Worm (Caenorhabditis elegans): ENCODE results near the gene D1046.16.

Gene D1046.16

DNA sequence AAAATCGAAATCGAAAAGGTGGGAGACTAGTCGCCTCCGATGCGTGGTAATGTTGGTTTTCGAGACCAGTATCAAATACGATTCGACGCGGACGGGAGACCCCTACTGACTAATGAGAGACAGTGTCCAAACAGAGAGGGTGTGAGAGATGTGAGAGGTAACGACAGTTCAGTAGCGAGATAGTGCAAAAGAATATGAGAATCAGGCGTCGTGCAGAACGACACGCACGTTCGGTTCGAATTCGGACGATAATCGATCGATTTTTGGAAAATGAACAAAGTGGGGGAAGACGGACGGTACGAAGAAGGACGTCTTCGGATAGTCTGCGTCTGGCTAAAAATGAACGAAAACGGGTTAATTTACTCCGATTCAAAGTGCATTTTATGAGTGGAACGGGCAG lies at the start of gene D1046.16:
Gene D1046.16, plus strand, starts transcription at position 195 of the 400 bp plus-strand sequence.
- TF ChIP-seq R02D3.7 (tag; optimal IDR thresholded peaks at IDR 0.05) = no peak
- TF ChIP-seq elt-2 (tag; optimal IDR thresholded peaks at IDR 0.05) = peak; percentile 35
- peak; percentile 19 for TF ChIP-seq nhr-43 (tag; optimal IDR thresholded peaks at IDR 0.05; ENCODE audit: poor library complexity, severe bottlenecking)
- TF ChIP-seq ama-1 (optimal IDR thresholded peaks at IDR 0.05) = no peak
- no peak for TF ChIP-seq ztf-4 (tag; optimal IDR thresholded peaks at IDR 0.05)
- no peak for TF ChIP-seq ceh-82 (tag; optimal IDR thresholded peaks at IDR 0.05)
- no peak for TF ChIP-seq nhr-76 (tag; optimal IDR thresholded peaks at IDR 0.05)
- TF ChIP-seq pha-4 (tag; optimal IDR thresholded peaks at IDR 0.05) = peak; percentile 42
- peak; percentile 53 for TF ChIP-seq nhr-23 (tag; optimal IDR thresholded peaks at IDR 0.05)
- no peak for TF ChIP-seq mdl-1 (tag; optimal IDR thresholded peaks at IDR 0.05)
- TF ChIP-seq nhr-12 (tag; optimal IDR thresholded peaks at IDR 0.05) = no peak
- TF ChIP-seq lin-39 (tag; optimal IDR thresholded peaks at IDR 0.05) = no peak
- no peak for TF ChIP-seq lsy-12 (tag; optimal IDR thresholded peaks at IDR 0.05)
- no peak for TF ChIP-seq elt-3 (tag; optimal IDR thresholded peaks at IDR 0.05)
- TF ChIP-seq ZK546.5 (tag; optimal IDR thresholded peaks at IDR 0.05) = no peak
- TF ChIP-seq nhr-28 (tag; optimal IDR thresholded peaks at IDR 0.05) = no peak
- no peak for TF ChIP-seq pqm-1 (tag; optimal IDR thresholded peaks at IDR 0.05)
- TF ChIP-seq nhr-77 (tag; optimal IDR thresholded peaks at IDR 0.05) = no peak
- no peak for TF ChIP-seq egl-5 (tag; optimal IDR thresholded peaks at IDR 0.05)
- TF ChIP-seq nhr-67 (tag; optimal IDR thresholded peaks at IDR 0.05) = no peak
- TF ChIP-seq fkh-10 (GFP tag; optimal IDR thresholded peaks at IDR 0.05) = no peak
- TF ChIP-seq nfya-1 (tag; optimal IDR thresholded peaks at IDR 0.05; ENCODE audit: insufficient read depth) = peak; percentile 20
- TF ChIP-seq snpc-4 (tag; optimal IDR thresholded peaks at IDR 0.05) = peak; percentile 20
- no peak for TF ChIP-seq fos-1 (tag; optimal IDR thresholded peaks at IDR 0.05)
- no peak for TF ChIP-seq unc-62 (GFP tag; optimal IDR thresholded peaks at IDR 0.05)
- peak; percentile 90 for TF ChIP-seq nhr-25 (tag; optimal IDR thresholded peaks at IDR 0.05)
- peak; percentile 68 for TF ChIP-seq ceh-28 (tag; optimal IDR thresholded peaks at IDR 0.05)
- TF ChIP-seq jun-1 (tag; optimal IDR thresholded peaks at IDR 0.05) = no peak
- no peak for TF ChIP-seq egl-27 (tag; optimal IDR thresholded peaks at IDR 0.05)
- peak; percentile 49 for TF ChIP-seq lin-15B (tag; optimal IDR thresholded peaks at IDR 0.05)
- TF ChIP-seq hmg-11 (tag; optimal IDR thresholded peaks at IDR 0.05) = peak; percentile 37
- TF ChIP-seq aly-2 (tag; optimal IDR thresholded peaks at IDR 0.05) = no peak
- no peak for TF ChIP-seq nhr-11 (tag; optimal IDR thresholded peaks at IDR 0.05)
- no peak for TF ChIP-seq ceh-9 (tag; optimal IDR thresholded peaks at IDR 0.05)
- TF ChIP-seq zag-1 (tag; optimal IDR thresholded peaks at IDR 0.05) = no peak
- no peak for TF ChIP-seq nhr-237 (tag; optimal IDR thresholded peaks at IDR 0.05)
- TF ChIP-seq sea-2 (GFP tag; optimal IDR thresholded peaks at IDR 0.05) = no peak

DNA sequence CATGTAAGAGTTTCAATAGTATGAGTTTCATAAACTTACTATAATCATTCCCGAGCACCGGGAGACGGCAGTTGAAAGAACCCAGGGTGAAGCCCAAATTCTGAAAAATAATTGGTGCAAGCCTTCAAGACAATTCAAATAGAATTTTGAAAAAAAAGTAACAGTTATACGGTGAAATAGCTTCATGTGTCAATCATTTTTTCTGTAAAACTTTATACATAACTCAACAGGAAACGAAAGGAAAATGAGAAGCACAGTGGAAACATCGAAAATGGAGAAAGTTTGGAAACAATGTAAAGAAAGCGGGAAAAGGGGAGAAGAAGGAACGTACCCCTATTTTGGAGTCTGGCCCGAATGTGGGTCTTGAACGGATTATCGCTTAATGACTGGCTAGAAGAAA lies 49.0 kb upstream of the D1046.16 start, which contains the start of gene C09G9.3:
Gene C09G9.3, minus strand, starts transcription at position 101 of the 400 bp plus-strand sequence.
- no peak for TF ChIP-seq lin-15B (tag; optimal IDR thresholded peaks at IDR 0.05)
- no peak for TF ChIP-seq elt-2 (tag; optimal IDR thresholded peaks at IDR 0.05)
- TF ChIP-seq nhr-237 (tag; optimal IDR thresholded peaks at IDR 0.05) = no peak
- TF ChIP-seq nhr-28 (tag; optimal IDR thresholded peaks at IDR 0.05) = no peak
- no peak for TF ChIP-seq nhr-77 (tag; optimal IDR thresholded peaks at IDR 0.05)

DNA sequence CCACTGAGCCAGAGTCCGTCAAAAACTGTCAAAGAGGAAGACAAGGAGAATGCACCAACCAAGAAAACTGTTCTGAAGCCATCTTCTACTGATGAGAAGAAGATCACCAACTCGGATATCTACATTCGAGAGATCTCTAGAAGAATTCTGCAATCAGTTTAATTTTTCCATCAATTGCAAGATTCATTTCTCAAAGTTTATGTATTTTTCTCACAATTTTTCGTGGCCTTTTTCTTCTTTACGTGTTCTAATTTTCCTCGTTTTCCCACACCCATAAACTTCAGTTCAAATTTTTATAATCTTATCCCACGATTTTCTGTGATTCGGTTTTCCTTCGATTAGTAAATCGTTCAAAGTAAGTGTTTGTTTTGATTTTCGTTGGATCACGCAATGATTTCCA lies 48.1 kb upstream of the D1046.16 start, which contains the start of gene hdl-2:
Gene hdl-2, plus strand, starts transcription at position 301 of the 400 bp plus-strand sequence.
- TF ChIP-seq egl-5 (tag; optimal IDR thresholded peaks at IDR 0.05) (no peak), zag-1 (tag; optimal IDR thresholded peaks at IDR 0.05) (no peak), nhr-25 (tag; optimal IDR thresholded peaks at IDR 0.05) (no peak), sea-2 (GFP tag; optimal IDR thresholded peaks at IDR 0.05) (no peak), nhr-67 (tag; optimal IDR thresholded peaks at IDR 0.05) (no peak), nhr-23 (tag; optimal IDR thresholded peaks at IDR 0.05) (no peak), hmg-11 (tag; optimal IDR thresholded peaks at IDR 0.05) (no peak), nhr-11 (tag; optimal IDR thresholded peaks at IDR 0.05) (no peak), snpc-4 (tag; optimal IDR thresholded peaks at IDR 0.05) (no peak), lin-39 (tag; optimal IDR thresholded peaks at IDR 0.05) (no peak), nfya-1 (tag; optimal IDR thresholded peaks at IDR 0.05; ENCODE audit: insufficient read depth) (no peak), aly-2 (tag; optimal IDR thresholded peaks at IDR 0.05) (no peak), skn-1 (tag; optimal IDR thresholded peaks at IDR 0.05) (no peak), egl-27 (tag; optimal IDR thresholded peaks at IDR 0.05) (no peak)

Measured in whole organism, L3 larva.